Worm (Caenorhabditis elegans) whole organism, L4 larva: ENCODE measurements around the gene F58H1.2.
A peak's percentile ranks its signal among the peaks of the same experiment; 100 is the strongest.

Experiments used
- D1046.2 ChIP-seq: fragments of 200-800 bp; sonication (Bioruptor generic); IDR thresholded peaks from 2 replicates; pipeline ENCODE4 v1.3.6; 2022; ENCODE audit warnings: missing genetic modification characterization, missing compliant biosample characterization
- T20F7.1 ChIP-seq: fragments of 200-800 bp; sonication (Bioruptor generic); optimal IDR thresholded peaks from 2 replicates; lab custom pipeline; 2018; ENCODE audit warnings: mild to moderate bottlenecking, missing genetic modification characterization, missing compliant biosample characterization
- T26A8.4 ChIP-seq: fragments of 200-800 bp; sonication (Bioruptor generic); IDR thresholded peaks from 2 replicates; pipeline ENCODE4 v1.3.6; 2022; ENCODE audit warnings: missing genetic modification characterization, missing compliant biosample characterization
- Y5F2A.4 ChIP-seq: fragments of 200-800 bp; sonication (Bioruptor generic); optimal IDR thresholded peaks from 2 replicates; lab custom pipeline; 2018; ENCODE audit warnings: mild to moderate bottlenecking, missing genetic modification characterization, missing compliant biosample characterization
- aha-1 ChIP-seq: fragments of 150-350 bp; peaks from one replicate; lab custom pipeline; 2014; ENCODE audit warnings: missing biosample characterization, missing genetic modification characterization
- ama-1 ChIP-seq: fragments of 150-350 bp; optimal IDR thresholded peaks from 2 replicates; lab custom pipeline; 2014; ENCODE audit warnings: inconsistent platforms, mixed read lengths
- arid-1 ChIP-seq: fragments of 200-800 bp; sonication (Bioruptor generic); conservative IDR thresholded peaks from 2 replicates; pipeline ENCODE4 v1.3.6; 2022; ENCODE audit warnings: missing genetic modification reagents, missing genetic modification characterization, missing compliant biosample characterization
- attf-4 ChIP-seq: sonication (generic microtip); optimal IDR thresholded peaks from 3 replicates; lab custom pipeline; 2017; ENCODE audit warnings: missing biosample characterization, missing genetic modification characterization
- ces-1 ChIP-seq: fragments of 150-350 bp; sonication (generic microtip); optimal IDR thresholded peaks from 4 replicates; lab custom pipeline; 2014; ENCODE audit warnings: missing biosample characterization, missing genetic modification reagents, missing genetic modification characterization
- ctbp-1 ChIP-seq: fragments of 200-800 bp; sonication (Bioruptor generic); IDR thresholded peaks from 2 replicates; pipeline ENCODE4 v1.3.6; 2022; ENCODE audit warnings: missing genetic modification reagents, missing genetic modification characterization, missing compliant biosample characterization
- daf-16 ChIP-seq, 3 experiments: sonication (generic microtip); optimal IDR thresholded peaks; 2 replicates each; lab custom pipeline; 2016 to 2017; ENCODE audit warnings: missing genetic modification characterization in 3 of 3, missing genetic modification reagents in 3 of 3, mild to moderate bottlenecking in 2 of 3, missing compliant biosample characterization in 2 of 3, missing biosample characterization in 1 of 3, moderate library complexity in 1 of 3
- daf-8 ChIP-seq: fragments of 200-800 bp; sonication (Bioruptor generic); IDR thresholded peaks from 2 replicates; pipeline ENCODE4 v1.3.6; 2022; ENCODE audit warnings: missing genetic modification characterization, missing compliant biosample characterization
- dpl-1 ChIP-seq: fragments of 150-350 bp; optimal IDR thresholded peaks from 2 replicates; lab custom pipeline; 2014; ENCODE audit warnings: missing biosample characterization, missing genetic modification reagents, missing genetic modification characterization
- duxl-1 ChIP-seq: sonication (generic microtip); optimal IDR thresholded peaks from 2 replicates; lab custom pipeline; 2016; ENCODE audit warnings: mild to moderate bottlenecking, missing genetic modification characterization, moderate library complexity, missing compliant biosample characterization; ENCODE audit not compliant: poor library complexity
- dve-1 ChIP-seq: sonication (generic microtip); optimal IDR thresholded peaks from 2 replicates; lab custom pipeline; 2017; ENCODE audit warnings: antibody characterized with exemption, mild to moderate bottlenecking, missing genetic modification characterization, missing compliant biosample characterization; ENCODE audit not compliant: insufficient read depth
- fkh-10 ChIP-seq: fragments of 150-350 bp; optimal IDR thresholded peaks from 2 replicates; lab custom pipeline; 2014; ENCODE audit warnings: missing biosample characterization, missing genetic modification reagents, missing genetic modification characterization
- fos-1 ChIP-seq: fragments of 150-350 bp; optimal IDR thresholded peaks from 2 replicates; lab custom pipeline; 2014; ENCODE audit warnings: missing biosample characterization, missing genetic modification characterization
- hmg-1.1 ChIP-seq: fragments of 200-800 bp; sonication (Bioruptor generic); IDR thresholded peaks from 2 replicates; pipeline ENCODE4 v1.3.6; 2022; ENCODE audit warnings: missing genetic modification reagents, missing genetic modification characterization, missing compliant biosample characterization
- lin-38 ChIP-seq: fragments of 200-800 bp; sonication (Bioruptor generic); IDR thresholded peaks from 2 replicates; pipeline ENCODE4 v1.3.6; 2022; ENCODE audit warnings: missing genetic modification reagents, missing genetic modification characterization, missing compliant biosample characterization
- lsy-2 ChIP-seq, 2 experiments: fragments of 150-350 bp in 1 of 2; sonication (generic microtip) in 1 of 2; optimal IDR thresholded peaks; 2 replicates each; lab custom pipeline; 2014 to 2017; ENCODE audit warnings: missing biosample characterization in 2 of 2, missing genetic modification characterization in 2 of 2
- madf-5 ChIP-seq, 2 experiments: fragments of 200-800 bp; sonication (Bioruptor generic); IDR thresholded peaks; 2 replicates each; pipeline ENCODE4 v1.3.6; 2022; ENCODE audit warnings: missing compliant biosample characterization in 2 of 2, missing genetic modification characterization in 2 of 2
- madf-9 ChIP-seq: fragments of 200-800 bp; sonication (Bioruptor generic); conservative IDR thresholded peaks from 2 replicates; pipeline ENCODE4 v1.3.6; 2022; ENCODE audit warnings: missing genetic modification reagents, missing genetic modification characterization, missing compliant biosample characterization
- mdl-1 ChIP-seq, 2 experiments: fragments of 150-350 bp in 1 of 2; sonication (generic microtip) in 1 of 2; optimal IDR thresholded peaks; 2 replicates each; lab custom pipeline; 2014 to 2017; ENCODE audit warnings: missing biosample characterization in 2 of 2, missing genetic modification characterization in 2 of 2
- mep-1 ChIP-seq: fragments of 150-350 bp; sonication (generic microtip); optimal IDR thresholded peaks from 3 replicates; lab custom pipeline; 2014; ENCODE audit warnings: missing biosample characterization, missing genetic modification characterization
- mes-2 ChIP-seq: sonication (generic microtip); optimal IDR thresholded peaks from 2 replicates; lab custom pipeline; 2016; ENCODE audit warnings: missing genotype, mild to moderate bottlenecking, missing genetic modification characterization, missing compliant biosample characterization; ENCODE audit not compliant: poor library complexity, severe bottlenecking
- mxl-3 ChIP-seq: fragments of 200-800 bp; sonication (Bioruptor generic); optimal IDR thresholded peaks from 2 replicates; lab custom pipeline; 2018; ENCODE audit warnings: mild to moderate bottlenecking, missing genetic modification characterization, missing compliant biosample characterization
- nhr-28 ChIP-seq: fragments of 150-350 bp; optimal IDR thresholded peaks from 2 replicates; lab custom pipeline; 2014; ENCODE audit warnings: missing biosample characterization, missing genetic modification characterization
- nhr-48 ChIP-seq: sonication (generic microtip); optimal IDR thresholded peaks from 2 replicates; lab custom pipeline; 2016; ENCODE audit warnings: mild to moderate bottlenecking, missing genetic modification characterization, missing compliant biosample characterization
- nhr-77 ChIP-seq: fragments of 150-350 bp; optimal IDR thresholded peaks from 2 replicates; lab custom pipeline; 2014; ENCODE audit warnings: missing biosample characterization, missing genetic modification characterization
- pqm-1 ChIP-seq: sonication (generic microtip); optimal IDR thresholded peaks from 2 replicates; lab custom pipeline; 2017; ENCODE audit warnings: missing biosample characterization, missing genetic modification characterization
- skn-1 ChIP-seq: fragments of 150-350 bp; optimal IDR thresholded peaks from 2 replicates; lab custom pipeline; 2014; ENCODE audit warnings: missing biosample characterization, missing genetic modification characterization
- snpc-1.2 ChIP-seq: fragments of 200-800 bp; sonication (Bioruptor generic); IDR thresholded peaks from 2 replicates; pipeline ENCODE4 v1.3.6; 2022; ENCODE audit warnings: missing genetic modification reagents, missing genetic modification characterization, missing compliant biosample characterization
- unc-62 ChIP-seq, 3 experiments: fragments of 150-350 bp in 1 of 3; sonication (generic microtip); optimal IDR thresholded peaks in 2 of 3; peaks in 1 of 3; 1 replicate in 1 of 3; 2 replicates in 2 of 3; lab custom pipeline; 2014 to 2017; ENCODE audit warnings: missing biosample characterization in 3 of 3, missing genetic modification characterization in 3 of 3, missing genetic modification reagents in 3 of 3, missing genotype in 1 of 3
- zfp-2 ChIP-seq: sonication (generic microtip); optimal IDR thresholded peaks from 2 replicates; lab custom pipeline; 2016; ENCODE audit warnings: mild to moderate bottlenecking, missing genetic modification characterization, missing compliant biosample characterization
- zfp-3 ChIP-seq: fragments of 200-800 bp; sonication (Bioruptor generic); conservative IDR thresholded peaks from 2 replicates; pipeline ENCODE4 v1.3.6; 2022; ENCODE audit warnings: missing genetic modification reagents, missing genetic modification characterization, missing compliant biosample characterization
- zip-2 ChIP-seq: fragments of 150-350 bp; optimal IDR thresholded peaks from 2 replicates; lab custom pipeline; 2014; ENCODE audit warnings: missing biosample characterization, missing genetic modification characterization

Gene F58H1.2

DNA sequence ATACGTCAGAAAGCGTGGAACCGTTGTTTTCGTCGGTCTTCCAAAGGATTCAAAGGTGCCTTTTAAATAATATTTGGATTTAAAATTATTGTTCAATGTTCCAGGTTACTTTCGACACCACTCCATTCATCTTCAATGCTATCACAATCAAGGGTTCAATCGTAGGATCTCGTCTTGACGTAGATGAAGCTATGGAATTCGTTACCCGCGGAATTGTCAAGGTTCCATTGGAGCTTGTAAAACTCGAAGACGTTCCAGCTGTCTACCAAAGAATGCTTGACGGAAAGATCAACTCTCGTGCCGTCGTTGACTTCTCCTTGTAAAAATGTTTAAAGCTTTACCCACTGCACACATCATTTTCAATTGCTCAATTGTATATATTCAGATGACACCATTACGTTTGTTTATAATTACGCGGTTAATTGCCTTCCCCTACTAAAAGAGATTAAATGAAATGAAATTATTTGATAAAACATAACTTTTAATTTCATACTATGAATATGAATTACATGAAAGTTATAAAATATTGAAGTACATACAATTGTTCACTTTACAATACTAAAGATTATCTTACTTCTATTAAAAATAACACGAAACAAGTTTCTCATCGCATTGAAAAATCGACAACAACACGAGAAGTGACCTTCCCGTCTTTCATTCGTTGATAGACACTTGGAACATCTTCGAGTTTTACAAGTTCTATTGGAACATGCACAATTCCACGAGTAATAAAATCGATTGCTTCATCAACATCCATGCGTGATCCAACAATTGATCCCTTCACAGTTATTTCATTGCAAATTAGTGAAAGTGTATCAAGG, 39.6 kb upstream of the F58H1.2 start:
- TF ChIP-seq arid-1 (GFP tag; lab: Robert Waterston, UW): no peak
- no peak for TF ChIP-seq ces-1 (GFP tag; lab: Kevin White, UChicago)
- peak; percentile 75 for TF ChIP-seq mep-1 (tag; lab: Kevin White, UChicago)
- no peak for TF ChIP-seq duxl-1 (tag; lab: Kevin White, UChicago)
- no peak for TF ChIP-seq pqm-1 (tag; lab: Kevin White, UChicago)
- TF ChIP-seq Y5F2A.4 (GFP tag; lab: Kevin White, UChicago): no peak
- no peak for TF ChIP-seq snpc-1.2 (GFP tag; lab: Robert Waterston, UW)
- no peak for TF ChIP-seq mxl-3 (GFP tag; lab: Kevin White, UChicago)
- peak in 1 of 2 experiments; percentile 65 for TF ChIP-seq daf-16 (GFP tag; optimal IDR thresholded peaks at IDR 0.05; lab: Kevin White, UChicago)
- TF ChIP-seq daf-16 (tag; optimal IDR thresholded peaks at IDR 0.05; lab: Kevin White, UChicago): peak; percentile 54
- TF ChIP-seq lsy-2 (tag; optimal IDR thresholded peaks at IDR 0.05; lab: Kevin White, UChicago): peak; percentile 10 to 33
- TF ChIP-seq nhr-48 (tag; lab: Kevin White, UChicago): no peak
- TF ChIP-seq aha-1: peak; percentile 46
- no peak for TF ChIP-seq skn-1 (tag; lab: Kevin White, UChicago)
- TF ChIP-seq zfp-3 (GFP tag; lab: Robert Waterston, UW): peak; percentile 89; the same call in 1 of the 2 replicates
- TF ChIP-seq nhr-77 (tag; lab: Kevin White, UChicago): peak; percentile 64
- TF ChIP-seq lin-38 (GFP tag; lab: Robert Waterston, UW): no peak
- no peak for TF ChIP-seq hmg-1.1 (GFP tag; lab: Robert Waterston, UW)
- peak; percentile 38 for TF ChIP-seq nhr-28 (tag; lab: Kevin White, UChicago)
- peak; percentile 10 for TF ChIP-seq fos-1 (tag; lab: Kevin White, UChicago)
- no peak for TF ChIP-seq attf-4 (tag; lab: Kevin White, UChicago)
- TF ChIP-seq dpl-1 (GFP tag; lab: Kevin White, UChicago): no peak
- no peak for TF ChIP-seq D1046.2 (GFP tag; lab: Robert Waterston, UW)
- TF ChIP-seq ctbp-1 (GFP tag; lab: Robert Waterston, UW): no peak
- TF ChIP-seq zfp-2 (tag; lab: Kevin White, UChicago): no peak
- no peak for TF ChIP-seq T20F7.1 (GFP tag; lab: Kevin White, UChicago)
- peak; percentile 72 for TF ChIP-seq ama-1 (lab: Kevin White, UChicago)
- TF ChIP-seq zip-2 (tag; lab: Kevin White, UChicago): no peak
- TF ChIP-seq mes-2 (tag; lab: Kevin White, UChicago): peak; percentile 46
- no peak for TF ChIP-seq fkh-10
- no peak for TF ChIP-seq madf-5 (GFP tag; IDR thresholded peaks at IDR 0.05; lab: Robert Waterston, UW)
- TF ChIP-seq T26A8.4: 0 out of 2 replicates have a peak, but pooled peaks have one; percentile 16
- TF ChIP-seq daf-8 (GFP tag; lab: Robert Waterston, UW): no peak
- TF ChIP-seq mdl-1 (tag; optimal IDR thresholded peaks at IDR 0.05; lab: Kevin White, UChicago): peak in 1 of 2 experiments; percentile 8

DNA sequence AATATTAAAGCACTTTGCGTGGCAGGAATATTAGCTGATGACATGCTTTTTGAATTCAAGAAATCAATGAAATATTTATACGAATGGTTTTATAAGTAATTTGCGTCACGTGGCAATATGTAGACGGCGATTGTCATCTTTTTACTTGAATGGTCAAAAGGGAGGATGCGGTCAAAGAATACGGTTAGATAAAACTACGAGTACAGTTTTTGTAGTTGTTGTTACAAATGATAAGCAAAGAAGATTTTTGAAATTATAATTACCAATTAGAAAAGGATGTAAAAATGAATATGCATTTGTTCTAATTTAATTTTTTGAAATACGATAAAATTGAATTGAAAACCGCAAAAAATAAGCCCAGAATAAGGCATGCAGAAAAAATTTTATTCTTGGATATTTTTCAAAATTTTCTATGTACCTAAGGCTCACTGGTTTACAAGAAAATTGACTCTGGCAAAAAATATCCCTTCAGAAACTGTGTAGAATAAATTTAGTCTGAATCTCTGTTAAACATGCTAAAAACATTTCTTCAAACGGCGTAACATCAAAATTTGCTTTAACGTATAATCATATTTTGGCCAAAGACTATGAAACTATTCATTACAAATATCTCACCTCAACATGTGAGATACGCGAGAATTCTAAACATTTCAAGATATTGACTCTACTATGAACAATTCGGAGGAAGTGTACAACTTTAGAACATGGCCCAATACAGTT, 37.6 kb upstream of the F58H1.2 start, which contains the start of the genes sodh-2 and srx-76:
Gene sodh-2, minus strand, starts transcription at position 101 of the 720 bp plus-strand sequence.
Gene srx-76, plus strand, starts transcription at position 670 of the 720 bp plus-strand sequence.
- TF ChIP-seq madf-9 (GFP tag; lab: Robert Waterston, UW) (no peak), nhr-28 (tag; lab: Kevin White, UChicago) (peak; percentile 20), unc-62 (GFP tag; optimal IDR thresholded peaks at IDR 0.05 in 1 of 2; lab: Kevin White, UChicago) (peak in 1 of 2 experiments; percentile 85), unc-62 (tag; optimal IDR thresholded peaks at IDR 0.05; lab: Kevin White, UChicago) (no peak), dve-1 (tag; lab: Kevin White, UChicago) (peak; percentile 39)
